Worm (Caenorhabditis elegans) whole organism, L4/young adult: ENCODE results near the gene F38A1.15.

ENCODE experiments used
- W03F9.2 ChIP-seq: fragments of 150-350 bp; optimal IDR thresholded peaks from 2 replicates; lab custom pipeline; 2014; ENCODE audit warnings: missing biosample characterization, missing genetic modification characterization
- dao-5 ChIP-seq: sonication (generic microtip); optimal IDR thresholded peaks from 2 replicates; lab custom pipeline; 2016; ENCODE audit warnings: missing genotype, missing genetic modification characterization, moderate library complexity, missing compliant biosample characterization
- him-1 ChIP-seq: sonication (generic microtip); optimal IDR thresholded peaks from 2 replicates; lab custom pipeline; 2016; ENCODE audit warnings: missing genotype, missing genetic modification reagents, missing genetic modification characterization, missing compliant biosample characterization

DNA sequence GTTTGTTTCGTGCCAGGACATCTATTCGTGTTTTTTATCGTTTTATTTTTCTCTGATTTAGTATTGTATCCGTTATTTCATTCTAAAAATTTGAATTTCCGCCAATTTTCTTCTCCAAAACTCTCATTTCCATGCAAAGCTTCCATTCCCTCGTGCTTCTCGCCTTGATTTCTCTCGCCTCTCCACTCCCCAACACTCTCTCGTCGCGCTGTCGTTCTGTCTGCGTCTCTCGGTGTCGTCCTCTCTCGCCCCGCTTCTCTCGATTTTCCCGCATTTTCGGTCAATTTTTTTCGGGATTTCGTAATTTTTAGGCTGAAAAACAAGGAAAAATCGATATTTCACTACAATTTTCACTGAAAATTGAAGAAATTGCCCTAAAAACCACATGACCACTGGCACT, 31.4 kb upstream of the F38A1.15 start, which contains the start of gene C09E9.1:
- no peak for TF ChIP-seq him-1 (tag; lab: Kevin White, UChicago)
- peak; percentile 32 for TF ChIP-seq W03F9.2 (tag; lab: Kevin White, UChicago)
- no peak for TF ChIP-seq dao-5 (tag; lab: Kevin White, UChicago)
